Fruit fly (Drosophila melanogaster) whole organism, adult: ENCODE measurements around the gene CG7156.

Source experiments
- CG11617 ChIP-seq: fragments of 200-800 bp; sonication (Bioruptor generic); optimal IDR thresholded peaks from 2 replicates; lab custom pipeline; 2017; ENCODE audit warnings: mild to moderate bottlenecking, missing biosample characterization, missing genetic modification reagents, missing genetic modification characterization
- CG12768 ChIP-seq: fragments of 200-800 bp; sonication (Bioruptor generic); optimal IDR thresholded peaks from 2 replicates; lab custom pipeline; 2017; ENCODE audit warnings: missing biosample characterization, missing genetic modification characterization, mild to moderate bottlenecking, moderate library complexity, missing genetic modification reagents
- CG14711 ChIP-seq: fragments of 200-800 bp; sonication (Bioruptor generic); optimal IDR thresholded peaks from 2 replicates; lab custom pipeline; 2018; ENCODE audit warnings: missing biosample characterization, mild to moderate bottlenecking, missing genetic modification characterization, moderate library complexity
- CG1620 ChIP-seq: fragments of 200-800 bp; sonication (Bioruptor generic); optimal IDR thresholded peaks from 2 replicates; lab custom pipeline; 2016; ENCODE audit warnings: missing biosample characterization, missing genetic modification characterization
- CG33017 ChIP-seq: fragments of 200-800 bp; sonication (Bioruptor generic); optimal IDR thresholded peaks from 2 replicates; lab custom pipeline; 2018; ENCODE audit warnings: missing biosample characterization, mild to moderate bottlenecking, missing genetic modification characterization, moderate library complexity
- CG5204 ChIP-seq: fragments of 200-800 bp; sonication (Bioruptor generic); optimal IDR thresholded peaks from 2 replicates; lab custom pipeline; 2016; ENCODE audit warnings: missing biosample characterization, missing genetic modification characterization
- CG7045 ChIP-seq: fragments of 200-800 bp; sonication (Bioruptor generic); optimal IDR thresholded peaks from 2 replicates; lab custom pipeline; 2017; ENCODE audit warnings: missing biosample characterization, mild to moderate bottlenecking, missing genetic modification characterization
- CG7101 ChIP-seq: fragments of 200-800 bp; sonication (Bioruptor generic); optimal IDR thresholded peaks from 2 replicates; lab custom pipeline; 2018; ENCODE audit warnings: missing biosample characterization, mild to moderate bottlenecking, missing genetic modification characterization, moderate library complexity
- Clk ChIP-seq: fragments of 200-800 bp; sonication (Bioruptor generic); optimal IDR thresholded peaks from 2 replicates; lab custom pipeline; 2017; ENCODE audit warnings: missing biosample characterization, missing genetic modification characterization
- Crg-1 ChIP-seq: fragments of 200-800 bp; sonication (Bioruptor generic); optimal IDR thresholded peaks from 2 replicates; lab custom pipeline; 2016; ENCODE audit warnings: missing biosample characterization, missing genetic modification characterization
- Hr96 ChIP-seq: fragments of 200-800 bp; sonication (Bioruptor generic); optimal IDR thresholded peaks from 2 replicates; lab custom pipeline; 2016; ENCODE audit warnings: missing biosample characterization, missing genetic modification characterization
- Mnt ChIP-seq: fragments of 200-800 bp; sonication (Bioruptor generic); optimal IDR thresholded peaks from 2 replicates; lab custom pipeline; 2016; ENCODE audit warnings: missing biosample characterization, mild to moderate bottlenecking, missing genetic modification characterization
- bab1 ChIP-seq: fragments of 200-800 bp; sonication (Bioruptor generic); optimal IDR thresholded peaks from 3 replicates; lab custom pipeline; 2019; ENCODE audit warnings: missing biosample characterization, mild to moderate bottlenecking, missing genetic modification characterization, moderate library complexity
- cic ChIP-seq: fragments of 200-800 bp; sonication (Bioruptor generic); optimal IDR thresholded peaks from 2 replicates; lab custom pipeline; 2017; ENCODE audit warnings: missing biosample characterization, mild to moderate bottlenecking, missing genetic modification characterization, moderate library complexity
- cnc ChIP-seq, 2 experiments: fragments of >200 bp; optimal IDR thresholded peaks; 2 replicates each; lab custom pipeline; 2017
- kay ChIP-seq: fragments of 200-800 bp; sonication (Bioruptor generic); peaks from one replicate; lab custom pipeline; 2016; ENCODE audit warnings: missing biosample characterization, missing genetic modification characterization, borderline replicate concordance
- ovo ChIP-seq: fragments of 200-800 bp; sonication (Bioruptor generic); optimal IDR thresholded peaks from 2 replicates; lab custom pipeline; 2016; ENCODE audit warnings: missing biosample characterization, missing genetic modification characterization
- pad ChIP-seq: fragments of 200-800 bp; sonication (Bioruptor generic); optimal IDR thresholded peaks from 3 replicates; lab custom pipeline; 2017; ENCODE audit warnings: missing biosample characterization, missing genetic modification characterization, mild to moderate bottlenecking, moderate library complexity, missing genetic modification reagents
- tj ChIP-seq: fragments of 200-800 bp; sonication (Bioruptor generic); optimal IDR thresholded peaks from 3 replicates; lab custom pipeline; 2017; ENCODE audit warnings: missing biosample characterization, mild to moderate bottlenecking, missing genetic modification characterization, moderate library complexity
- toe ChIP-seq: fragments of 200-800 bp; sonication (Bioruptor generic); optimal IDR thresholded peaks from 2 replicates; lab custom pipeline; 2016; ENCODE audit warnings: missing biosample characterization, missing genetic modification characterization

The CG7156 gene

dm6 chr3R:18242089-18242955 is at the start of gene CG7156, which contains the start of gene 14-3-3epsilon:
Gene CG7156 (minus strand): TSS chr3R:18242159.
Gene 14-3-3epsilon (plus strand): TSS chr3R:18242531.
- TF ChIP-seq CG7045 (peak; percentile 22), bab1 (GFP tag; lab: Kevin White, UChicago) (peak; percentile 50), cnc (optimal IDR thresholded peaks at IDR 0.05; lab: Kevin White, UChicago) (no peak), Mnt (GFP tag; lab: Kevin White, UChicago) (peak; percentile 53), CG11617 (GFP tag; lab: Kevin White, UChicago) (no peak), CG12768 (GFP tag; lab: Kevin White, UChicago) (peak; percentile 25), Clk (GFP tag; lab: Kevin White, UChicago) (no peak), CG5204 (GFP tag; lab: Kevin White, UChicago) (no peak), tj (GFP tag; lab: Kevin White, UChicago) (no peak), pad (peak; percentile 5), CG14711 (tag; lab: Kevin White, UChicago) (peak; percentile 13), Hr96 (GFP tag; lab: Kevin White, UChicago) (peak; percentile 25), Crg-1 (no peak), kay (GFP tag; lab: Kevin White, UChicago) (no peak), CG33017 (tag; lab: Kevin White, UChicago) (no peak), CG7101 (peak; percentile 52), CG1620 (GFP tag; lab: Kevin White, UChicago) (peak; percentile 28), toe (GFP tag; lab: Kevin White, UChicago) (peak; percentile 28), cic (GFP tag; lab: Kevin White, UChicago) (no peak), ovo (GFP tag; lab: Kevin White, UChicago) (peak; percentile 8)

- no peak for TF ChIP-seq bab1 (GFP tag; lab: Kevin White, UChicago)
Measured at dm6 chr3R:18288677-18289076, 46.7 kb upstream of the CG7156 start, which contains the start of gene CG7131. Gene CG7131 (minus strand): TSS chr3R:18288777.

- TF ChIP-seq ovo (GFP tag; lab: Kevin White, UChicago) (no peak), bab1 (GFP tag; lab: Kevin White, UChicago) (peak; percentile 11), cic (GFP tag; lab: Kevin White, UChicago) (no peak), Mnt (GFP tag; lab: Kevin White, UChicago) (peak; percentile 97), CG7101 (no peak), CG33017 (tag; lab: Kevin White, UChicago) (no peak), pad (no peak), CG14711 (tag; lab: Kevin White, UChicago) (no peak), CG12768 (GFP tag; lab: Kevin White, UChicago) (no peak)
Measured at dm6 chr3R:18283441-18283840, 41.5 kb upstream of the CG7156 start, which contains the start of the genes CG14312 and CG8064. Gene CG14312 (minus strand): TSS chr3R:18283528. Gene CG8064 (plus strand): TSS chr3R:18283660.

- no peak for TF ChIP-seq cic (GFP tag; lab: Kevin White, UChicago)
- TF ChIP-seq kay (GFP tag; lab: Kevin White, UChicago): no peak
- TF ChIP-seq CG7101: no peak
- TF ChIP-seq CG1620 (GFP tag; lab: Kevin White, UChicago): no peak
- no peak for TF ChIP-seq CG33017 (tag; lab: Kevin White, UChicago)
- TF ChIP-seq Clk (GFP tag; lab: Kevin White, UChicago): no peak
- no peak for TF ChIP-seq CG11617 (GFP tag; lab: Kevin White, UChicago)
- TF ChIP-seq CG12768 (GFP tag; lab: Kevin White, UChicago): no peak
- TF ChIP-seq ovo (GFP tag; lab: Kevin White, UChicago): no peak
Measured at dm6 chr3R:18280866-18281473, 39.0 kb upstream of the CG7156 start.

- TF ChIP-seq bab1 (GFP tag; lab: Kevin White, UChicago): no peak
- TF ChIP-seq toe (GFP tag; lab: Kevin White, UChicago): no peak
- TF ChIP-seq tj (GFP tag; lab: Kevin White, UChicago): no peak
- no peak for TF ChIP-seq pad
- TF ChIP-seq kay (GFP tag; lab: Kevin White, UChicago): no peak
- TF ChIP-seq ovo (GFP tag; lab: Kevin White, UChicago): no peak
- no peak for TF ChIP-seq CG14711 (tag; lab: Kevin White, UChicago)
- no peak for TF ChIP-seq cnc (optimal IDR thresholded peaks at IDR 0.05; lab: Kevin White, UChicago)
- TF ChIP-seq Hr96 (GFP tag; lab: Kevin White, UChicago): no peak
- no peak for TF ChIP-seq CG5204 (GFP tag; lab: Kevin White, UChicago)
- no peak for TF ChIP-seq CG12768 (GFP tag; lab: Kevin White, UChicago)
- no peak for TF ChIP-seq Crg-1
- no peak for TF ChIP-seq Mnt (GFP tag; lab: Kevin White, UChicago)
Measured at dm6 chr3R:18280133-18280532, 38.2 kb upstream of the CG7156 start.

dm6 chr3R:18279494-18279893 is 37.5 kb upstream of the CG7156 start, which contains the start of gene CG7142:
Gene CG7142 (minus strand): TSS chr3R:18279522.
- TF ChIP-seq CG1620 (GFP tag; lab: Kevin White, UChicago) (no peak), CG11617 (GFP tag; lab: Kevin White, UChicago) (no peak), Hr96 (GFP tag; lab: Kevin White, UChicago) (no peak), cic (GFP tag; lab: Kevin White, UChicago) (peak; percentile 1), CG14711 (tag; lab: Kevin White, UChicago) (no peak), CG5204 (GFP tag; lab: Kevin White, UChicago) (no peak), ovo (GFP tag; lab: Kevin White, UChicago) (no peak), tj (GFP tag; lab: Kevin White, UChicago) (no peak), Mnt (GFP tag; lab: Kevin White, UChicago) (peak; percentile 12), CG7045 (no peak), Clk (GFP tag; lab: Kevin White, UChicago) (no peak), pad (no peak), CG7101 (no peak), kay (GFP tag; lab: Kevin White, UChicago) (peak; percentile 34), Crg-1 (no peak), bab1 (GFP tag; lab: Kevin White, UChicago) (no peak), CG33017 (tag; lab: Kevin White, UChicago) (peak; percentile 18), cnc (optimal IDR thresholded peaks at IDR 0.05; lab: Kevin White, UChicago) (no peak), toe (GFP tag; lab: Kevin White, UChicago) (no peak), CG12768 (GFP tag; lab: Kevin White, UChicago) (no peak)
